Fruit fly (Drosophila melanogaster) S2 (cell line): ENCODE results near the gene dj-1beta.

Experiments used
- CG8478 ChIP-seq: fragments of >200 bp; optimal IDR thresholded peaks from 2 replicates; lab custom pipeline; 2018
- CTCF ChIP-seq, 2 experiments: fragments of >200 bp; optimal IDR thresholded peaks; 2 replicates each; lab custom pipeline; 2018

DNA sequence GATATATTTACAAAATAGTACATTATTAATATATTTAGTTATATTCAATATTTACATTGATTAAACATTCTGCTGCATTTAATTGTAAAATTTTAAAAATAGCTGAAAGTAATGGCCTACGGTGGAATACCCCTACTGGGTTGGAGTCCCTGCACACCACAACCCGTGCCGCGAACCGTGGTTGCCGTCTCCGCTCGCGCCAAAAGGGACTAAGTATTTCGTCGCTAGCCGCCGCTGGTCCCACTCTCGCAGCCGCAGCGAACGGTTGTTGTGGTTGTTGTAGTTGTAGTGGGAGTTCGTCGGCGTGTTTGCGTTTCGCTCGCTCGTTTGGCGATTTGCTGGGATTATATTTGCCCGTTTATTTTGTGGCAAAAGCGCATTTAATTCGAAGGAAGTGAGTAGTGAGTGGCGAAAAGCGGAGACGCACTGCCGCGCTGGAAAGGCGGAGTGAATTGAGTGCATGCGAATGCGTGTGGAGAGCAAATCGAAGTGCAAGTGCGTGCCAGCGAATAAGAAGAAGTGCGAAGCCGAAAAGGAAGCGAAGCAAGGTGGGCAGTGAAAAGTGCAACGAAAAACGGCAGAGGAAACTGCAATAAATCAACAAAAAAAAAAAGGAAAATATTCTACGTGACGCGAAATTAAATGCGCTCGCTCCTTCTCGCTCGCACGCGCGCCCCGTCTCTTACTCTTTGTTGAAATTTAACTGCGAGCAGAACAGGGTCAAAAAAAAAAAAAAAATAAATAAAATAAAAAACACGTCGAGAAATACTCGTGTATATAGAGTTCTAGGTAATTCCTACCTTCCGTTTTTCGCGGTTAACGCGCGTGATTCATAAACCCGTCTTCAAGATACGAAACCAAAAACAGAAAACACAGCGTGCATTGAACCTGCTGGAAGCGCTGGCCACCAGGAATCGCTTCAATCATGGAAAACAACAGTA is 1.7 kb downstream of the dj-1beta start, which contains the start of gene cindr:
- TF ChIP-seq CG8478 (lab: Kevin White, UChicago) = no peak
- peak; percentile 62 to 69 for TF ChIP-seq CTCF (optimal IDR thresholded peaks at IDR 0.05; lab: Kevin White, UChicago)
